Worm (Caenorhabditis elegans) whole organism, L3 larva: ENCODE measurements around the gene K01H12.4.

Experiments
- R02D3.7 ChIP-seq: fragments of 150-350 bp; optimal IDR thresholded peaks from 2 replicates; lab custom pipeline; 2014; ENCODE audit warnings: missing biosample characterization, missing genetic modification characterization
- ZK546.5 ChIP-seq: sonication (generic microtip); optimal IDR thresholded peaks from 2 replicates; lab custom pipeline; 2017; ENCODE audit warnings: missing biosample characterization, missing genetic modification characterization
- ama-1 ChIP-seq: fragments of 150-350 bp; optimal IDR thresholded peaks from 2 replicates; lab custom pipeline; 2018
- ceh-16 ChIP-seq: sonication (generic microtip); optimal IDR thresholded peaks from 2 replicates; lab custom pipeline; 2017; ENCODE audit warnings: missing biosample characterization, missing genetic modification characterization
- ceh-28 ChIP-seq: fragments of 150-350 bp; optimal IDR thresholded peaks from 2 replicates; lab custom pipeline; 2014; ENCODE audit warnings: missing biosample characterization, missing genetic modification reagents, missing genetic modification characterization
- ceh-82 ChIP-seq: fragments of 150-350 bp; optimal IDR thresholded peaks from 2 replicates; lab custom pipeline; 2014; ENCODE audit warnings: missing biosample characterization, missing genetic modification characterization
- ceh-9 ChIP-seq: sonication (generic microtip); optimal IDR thresholded peaks from 2 replicates; lab custom pipeline; 2018; ENCODE audit warnings: missing biosample characterization, missing genetic modification characterization
- egl-27 ChIP-seq: sonication (generic microtip); optimal IDR thresholded peaks from 4 replicates; lab custom pipeline; 2017; ENCODE audit warnings: missing biosample characterization, missing genetic modification reagents, missing genetic modification characterization
- egl-5 ChIP-seq: fragments of 150-350 bp; optimal IDR thresholded peaks from 2 replicates; lab custom pipeline; 2017; ENCODE audit warnings: missing biosample characterization, missing genetic modification reagents, missing genetic modification characterization, inconsistent platforms
- elt-1 ChIP-seq: fragments of 150-350 bp; optimal IDR thresholded peaks from 2 replicates; lab custom pipeline; 2014; ENCODE audit warnings: missing biosample characterization, missing genetic modification characterization
- elt-2 ChIP-seq: sonication (generic microtip); optimal IDR thresholded peaks from 2 replicates; lab custom pipeline; 2016; ENCODE audit warnings: missing genetic modification reagents, mild to moderate bottlenecking, missing genetic modification characterization, missing compliant biosample characterization
- eor-1 ChIP-seq, 2 experiments: fragments of 150-350 bp; optimal IDR thresholded peaks; 2 replicates each; lab custom pipeline; 2014 to 2018; ENCODE audit warnings: missing biosample characterization in 2 of 2, missing genetic modification characterization in 2 of 2
- fkh-10 ChIP-seq: sonication (generic microtip); optimal IDR thresholded peaks from 2 replicates; lab custom pipeline; 2017; ENCODE audit warnings: missing biosample characterization, missing genetic modification reagents, missing genetic modification characterization
- fkh-2 ChIP-seq: fragments of 150-350 bp; optimal IDR thresholded peaks from 2 replicates; lab custom pipeline; 2014; ENCODE audit warnings: missing biosample characterization, missing genetic modification reagents, missing genetic modification characterization
- hmg-11 ChIP-seq: sonication (generic microtip); optimal IDR thresholded peaks from 2 replicates; lab custom pipeline; 2016; ENCODE audit warnings: missing genetic modification characterization, missing compliant biosample characterization
- jun-1 ChIP-seq: fragments of 150-350 bp; optimal IDR thresholded peaks from 2 replicates; lab custom pipeline; 2014; ENCODE audit warnings: missing biosample characterization, missing genetic modification reagents, missing genetic modification characterization
- lin-15B ChIP-seq: fragments of 150-350 bp; optimal IDR thresholded peaks from 2 replicates; lab custom pipeline; 2014; ENCODE audit warnings: missing biosample characterization, missing genetic modification characterization
- lin-39 ChIP-seq: fragments of 150-350 bp; optimal IDR thresholded peaks from 2 replicates; lab custom pipeline; 2018; ENCODE audit warnings: missing biosample characterization, missing genetic modification reagents, missing genetic modification characterization
- lsy-12 ChIP-seq: sonication (generic microtip); optimal IDR thresholded peaks from 2 replicates; lab custom pipeline; 2016; ENCODE audit warnings: mild to moderate bottlenecking, missing genetic modification characterization, missing compliant biosample characterization
- mdl-1 ChIP-seq: fragments of 150-350 bp; optimal IDR thresholded peaks from 2 replicates; lab custom pipeline; 2014; ENCODE audit warnings: missing biosample characterization, missing genetic modification characterization
- nfya-1 ChIP-seq: sonication (generic microtip); optimal IDR thresholded peaks from 2 replicates; lab custom pipeline; 2017; ENCODE audit warnings: missing genetic modification characterization, mild to moderate bottlenecking, missing compliant biosample characterization, antibody characterized with exemption, moderate library complexity; ENCODE audit not compliant: insufficient read depth
- nhr-11 ChIP-seq: fragments of 150-350 bp; optimal IDR thresholded peaks from 2 replicates; lab custom pipeline; 2014; ENCODE audit warnings: missing biosample characterization, missing genetic modification characterization
- nhr-12 ChIP-seq: fragments of 150-350 bp; optimal IDR thresholded peaks from 2 replicates; lab custom pipeline; 2014; ENCODE audit warnings: missing biosample characterization, missing genetic modification characterization
- nhr-23 ChIP-seq: fragments of 150-350 bp; optimal IDR thresholded peaks from 2 replicates; lab custom pipeline; 2014; ENCODE audit warnings: missing biosample characterization, missing genetic modification reagents, missing genetic modification characterization
- nhr-237 ChIP-seq: fragments of 150-350 bp; optimal IDR thresholded peaks from 2 replicates; lab custom pipeline; 2014; ENCODE audit warnings: missing biosample characterization, missing genetic modification characterization
- nhr-25 ChIP-seq: sonication (generic microtip); optimal IDR thresholded peaks from 2 replicates; lab custom pipeline; 2017; ENCODE audit warnings: missing biosample characterization, missing genetic modification characterization
- nhr-28 ChIP-seq: fragments of 150-350 bp; optimal IDR thresholded peaks from 2 replicates; lab custom pipeline; 2014; ENCODE audit warnings: missing biosample characterization, missing genetic modification characterization
- nhr-67 ChIP-seq: fragments of 150-350 bp; optimal IDR thresholded peaks from 2 replicates; lab custom pipeline; 2014; ENCODE audit warnings: missing biosample characterization, missing genetic modification characterization
- nhr-77 ChIP-seq: fragments of 150-350 bp; optimal IDR thresholded peaks from 2 replicates; lab custom pipeline; 2014; ENCODE audit warnings: missing biosample characterization, missing genetic modification characterization
- pha-4 ChIP-seq: fragments of 150-350 bp; optimal IDR thresholded peaks from 2 replicates; lab custom pipeline; 2014; ENCODE audit warnings: missing biosample characterization, missing genetic modification reagents, missing genetic modification characterization
- pqm-1 ChIP-seq: fragments of 150-350 bp; optimal IDR thresholded peaks from 2 replicates; lab custom pipeline; 2017; ENCODE audit warnings: missing biosample characterization, missing genetic modification characterization, inconsistent platforms
- sea-2 ChIP-seq: fragments of 150-350 bp; sonication (generic microtip); optimal IDR thresholded peaks from 4 replicates; lab custom pipeline; 2014; ENCODE audit warnings: missing biosample characterization, missing genetic modification reagents, missing genetic modification characterization
- skn-1 ChIP-seq: fragments of 150-350 bp; optimal IDR thresholded peaks from 2 replicates; lab custom pipeline; 2014; ENCODE audit warnings: missing biosample characterization, missing genetic modification characterization
- snpc-4 ChIP-seq: fragments of 150-350 bp; optimal IDR thresholded peaks from 2 replicates; lab custom pipeline; 2014; ENCODE audit warnings: missing biosample characterization, missing genetic modification characterization
- tbx-2 ChIP-seq: sonication (generic microtip); optimal IDR thresholded peaks from 2 replicates; lab custom pipeline; 2016; ENCODE audit warnings: mild to moderate bottlenecking, missing genetic modification characterization, missing compliant biosample characterization
- unc-39 ChIP-seq: sonication (generic microtip); optimal IDR thresholded peaks from 4 replicates; lab custom pipeline; 2017; ENCODE audit warnings: missing biosample characterization, missing genetic modification characterization
- zag-1 ChIP-seq: fragments of 150-350 bp; optimal IDR thresholded peaks from 2 replicates; lab custom pipeline; 2014; ENCODE audit warnings: missing biosample characterization, missing genetic modification characterization
- ztf-11 ChIP-seq: fragments of 150-350 bp; optimal IDR thresholded peaks from 2 replicates; lab custom pipeline; 2014; ENCODE audit warnings: missing biosample characterization, missing genetic modification characterization
- ztf-4 ChIP-seq: fragments of 150-350 bp; optimal IDR thresholded peaks from 2 replicates; lab custom pipeline; 2014; ENCODE audit warnings: missing biosample characterization, missing genetic modification characterization

K01H12.4 gene

DNA sequence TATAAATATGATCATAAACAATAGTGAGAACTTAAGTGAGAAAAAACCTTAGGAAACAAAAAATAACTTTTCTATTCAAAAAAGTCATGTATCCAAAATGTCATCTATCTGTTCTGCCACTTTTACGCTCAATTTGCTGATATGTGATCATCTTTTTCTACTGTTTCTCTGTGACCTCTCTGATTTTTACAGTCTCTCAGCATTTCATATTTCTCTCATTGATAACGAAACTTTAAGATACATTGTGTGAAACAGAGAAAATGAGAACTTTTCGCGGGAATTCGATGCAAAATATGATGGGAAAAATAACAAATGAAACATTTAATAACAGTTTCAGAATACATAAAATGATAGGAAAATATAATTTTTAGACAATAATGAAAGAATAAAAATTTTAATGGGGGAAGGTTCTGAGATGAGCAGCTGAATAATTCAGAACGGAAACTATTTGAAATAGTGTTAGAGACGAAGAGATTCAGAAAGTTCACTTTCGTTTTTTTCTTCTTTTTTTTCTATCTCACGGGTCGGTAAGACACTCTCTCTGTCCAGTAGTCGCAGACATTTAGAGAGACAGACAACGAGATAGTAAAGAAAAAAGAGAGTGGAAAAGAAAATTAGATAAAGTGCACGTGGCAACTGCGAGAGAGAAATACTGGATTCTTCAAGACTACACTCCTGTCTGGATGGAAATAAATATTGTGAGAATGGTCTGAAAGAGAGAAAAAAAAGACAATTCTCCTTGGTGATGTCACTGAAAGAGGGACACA, 35.5 kb upstream of the K01H12.4 start (continued):
- TF ChIP-seq tbx-2 (peak; percentile 33), ceh-16 (no peak), ztf-4 (tag; lab: Kevin White, UChicago) (no peak), snpc-4 (tag; lab: Kevin White, UChicago) (no peak), sea-2 (GFP tag; lab: Kevin White, UChicago) (no peak), eor-1 (tag; optimal IDR thresholded peaks at IDR 0.05; lab: Kevin White, UChicago) (no peak), nhr-77 (tag; lab: Kevin White, UChicago) (no peak), hmg-11 (tag; lab: Kevin White, UChicago) (peak; percentile 60), nhr-11 (tag; lab: Kevin White, UChicago) (no peak), nhr-237 (tag; lab: Kevin White, UChicago) (no peak), nhr-12 (no peak), mdl-1 (peak; percentile 96), nhr-25 (tag; lab: Kevin White, UChicago) (peak; percentile 32), lin-15B (peak; percentile 7), lsy-12 (no peak), unc-39 (no peak), jun-1 (tag; lab: Kevin White, UChicago) (peak; percentile 32), ceh-9 (tag; lab: Kevin White, UChicago) (no peak), nfya-1 (tag; lab: Kevin White, UChicago) (peak; percentile 85), ztf-11 (tag; lab: Kevin White, UChicago) (no peak), elt-2 (tag; lab: Kevin White, UChicago) (peak; percentile 70)
- TF ChIP-seq, all 47 proteins: peak for 15

ce11 chrIV:9678007-9678406, 34.9 kb upstream of the K01H12.4 start:
- TF ChIP-seq nfya-1 (tag; lab: Kevin White, UChicago) (no peak), zag-1 (tag; lab: Kevin White, UChicago) (no peak), lin-15B (no peak), ceh-28 (tag; lab: Kevin White, UChicago) (no peak), snpc-4 (tag; lab: Kevin White, UChicago) (no peak), pha-4 (no peak), lin-39 (no peak), lsy-12 (no peak), mdl-1 (no peak), ceh-9 (tag; lab: Kevin White, UChicago) (no peak), nhr-237 (tag; lab: Kevin White, UChicago) (no peak), ceh-82 (tag; lab: Kevin White, UChicago) (no peak), sea-2 (GFP tag; lab: Kevin White, UChicago) (no peak)

DNA sequence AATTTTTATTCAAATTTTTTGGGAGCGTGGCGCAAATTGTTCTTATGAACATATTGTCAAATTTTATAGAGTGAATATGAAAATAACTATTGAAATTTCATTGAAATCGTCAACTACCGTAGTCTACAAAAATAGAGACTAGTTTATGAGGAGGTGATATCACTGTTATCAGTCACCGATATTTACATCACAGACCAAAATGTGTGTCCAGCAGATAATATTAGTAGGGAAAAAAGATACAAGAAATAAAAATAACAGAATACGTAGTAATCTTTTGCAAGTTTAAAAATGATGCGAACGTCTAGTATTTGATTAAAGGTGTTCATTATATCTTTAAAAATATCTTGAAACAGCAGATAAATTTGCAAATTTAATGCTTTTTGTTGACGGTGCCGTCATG, 33.6 kb upstream of the K01H12.4 start:
- TF ChIP-seq nhr-23 (tag; lab: Kevin White, UChicago) (no peak), elt-1 (tag; lab: Kevin White, UChicago) (no peak), jun-1 (tag; lab: Kevin White, UChicago) (no peak), lsy-12 (no peak), fkh-2 (tag; lab: Kevin White, UChicago) (no peak), lin-15B (no peak), elt-2 (tag; lab: Kevin White, UChicago) (peak; percentile 3)

DNA sequence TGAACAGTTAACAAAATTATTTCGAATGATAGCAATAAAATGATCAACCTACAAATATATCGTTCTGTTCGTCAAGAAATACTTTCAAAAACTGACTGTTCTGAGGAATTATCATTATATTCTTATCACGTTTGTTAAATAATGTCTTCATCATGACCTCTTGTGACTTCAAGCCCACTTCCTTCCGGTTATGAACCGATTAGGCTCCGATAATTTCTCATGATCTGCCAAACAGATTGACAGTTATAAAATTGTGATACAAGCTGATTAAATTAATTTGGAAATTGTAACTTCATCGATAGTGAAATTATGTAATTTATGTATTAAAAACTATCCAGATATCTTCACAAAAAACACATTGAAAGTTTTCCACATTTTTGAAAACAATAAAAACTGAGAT, 32.0 kb upstream of the K01H12.4 start, which contains the start of gene ins-8:
TSS of gene ins-8 (minus strand) at position 101 of the 400 bp plus-strand sequence.
- TF ChIP-seq nhr-77 (tag; lab: Kevin White, UChicago) = no peak
- TF ChIP-seq egl-27 (tag; lab: Kevin White, UChicago) = no peak
- no peak for TF ChIP-seq fkh-10
- TF ChIP-seq pqm-1 (tag; lab: Kevin White, UChicago) = no peak
- no peak for TF ChIP-seq nhr-28 (tag; lab: Kevin White, UChicago)
- no peak for TF ChIP-seq ZK546.5 (tag; lab: Kevin White, UChicago)
- TF ChIP-seq zag-1 (tag; lab: Kevin White, UChicago) = no peak
- TF ChIP-seq nhr-67 (tag; lab: Kevin White, UChicago) = no peak
- no peak for TF ChIP-seq nhr-23 (tag; lab: Kevin White, UChicago)
- no peak for TF ChIP-seq unc-39
- TF ChIP-seq ama-1 (lab: Kevin White, UChicago) = no peak
- no peak for TF ChIP-seq snpc-4 (tag; lab: Kevin White, UChicago)
- no peak for TF ChIP-seq R02D3.7 (tag; lab: Kevin White, UChicago)
- TF ChIP-seq ceh-9 (tag; lab: Kevin White, UChicago) = no peak
- no peak for TF ChIP-seq egl-5 (tag; lab: Kevin White, UChicago)
- no peak for TF ChIP-seq ceh-16
- no peak for TF ChIP-seq nhr-11 (tag; lab: Kevin White, UChicago)
- no peak for TF ChIP-seq mdl-1
- TF ChIP-seq skn-1 (tag; lab: Kevin White, UChicago) = no peak
- TF ChIP-seq, all 47 proteins: peak for 0
